Worm (Caenorhabditis elegans): ENCODE results near the gene nhr-91.

DNA sequence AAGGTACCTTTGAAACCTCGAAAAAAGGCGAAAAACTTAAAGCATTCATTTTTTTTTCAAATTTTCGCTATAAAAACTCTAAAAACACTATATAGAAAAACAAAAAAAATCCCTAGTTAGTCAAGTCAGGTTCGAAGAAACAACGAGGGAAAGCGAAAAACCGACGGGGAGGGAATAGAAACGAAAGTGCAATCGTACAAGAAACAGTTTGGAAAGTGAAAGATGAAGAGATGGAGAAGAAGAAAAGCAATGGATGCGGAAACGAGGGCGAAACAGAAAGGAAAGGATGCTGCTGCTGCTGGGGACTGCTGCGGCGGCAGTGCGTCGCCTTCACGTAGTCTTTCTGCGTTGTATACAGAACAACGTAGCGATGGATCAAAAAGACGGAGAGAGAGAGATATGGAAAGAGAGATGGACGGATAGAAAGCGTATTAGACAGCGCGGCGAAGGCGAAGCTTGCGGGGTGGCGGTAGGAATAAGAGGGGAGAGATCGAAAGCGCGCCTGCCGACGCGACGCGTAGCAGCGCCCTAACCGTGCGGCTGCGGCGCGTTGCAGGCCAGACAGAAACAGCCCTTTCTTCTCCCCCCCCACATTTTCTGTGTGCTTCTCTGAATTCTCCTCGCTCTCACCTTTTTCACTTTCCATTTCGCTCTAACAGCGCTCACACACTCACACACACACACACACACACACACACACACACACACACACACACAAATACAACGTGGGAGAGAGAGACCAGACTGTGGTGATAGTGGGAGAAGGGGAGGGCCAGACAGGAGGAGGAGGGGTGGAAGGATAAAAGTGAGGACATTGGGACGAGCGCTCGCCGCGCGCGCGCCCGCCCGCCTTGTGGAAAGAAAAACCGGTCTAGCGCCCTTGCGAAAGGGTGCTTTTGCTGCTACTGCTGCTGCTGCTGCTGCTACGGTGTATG, 34.1 kb upstream of the nhr-91 start:
- TF ChIP-seq him-1 (tag; optimal IDR thresholded peaks at IDR 0.05) (no peak), W03F9.2 (tag; optimal IDR thresholded peaks at IDR 0.05) (no peak), dao-5 (tag; optimal IDR thresholded peaks at IDR 0.05) (no peak)

Measured in whole organism, L4/young adult.